Worm (Caenorhabditis elegans) whole organism, midembryonic: Measurements from ENCODE around the gene Y71H2B.11.

Experiments used
- T22C8.4 ChIP-seq: fragments of 200-800 bp; sonication (Bioruptor generic); IDR thresholded peaks from 2 replicates; pipeline ENCODE4 v1.3.6; 2022; ENCODE audit warnings: missing genetic modification characterization, missing compliant biosample characterization
- cog-1 ChIP-seq: sonication (generic microtip); optimal IDR thresholded peaks from 2 replicates; lab custom pipeline; 2016; ENCODE audit warnings: missing genetic modification characterization, missing compliant biosample characterization
- flt-1 ChIP-seq: fragments of 200-800 bp; sonication (Bioruptor generic); IDR thresholded peaks from 2 replicates; pipeline ENCODE4 v1.3.6; 2022; ENCODE audit warnings: missing genetic modification characterization, missing compliant biosample characterization
- klf-2 ChIP-seq: fragments of 200-800 bp; sonication (Bioruptor generic); conservative IDR thresholded peaks from 2 replicates; pipeline ENCODE4 v1.3.6; 2022; ENCODE audit warnings: missing genetic modification reagents, missing genetic modification characterization, missing compliant biosample characterization
- med-1 ChIP-seq: sonication (generic microtip); optimal IDR thresholded peaks from 2 replicates; lab custom pipeline; 2017; ENCODE audit warnings: missing genetic modification characterization, mild to moderate bottlenecking, missing compliant biosample characterization, antibody characterized with exemption, missing genetic modification reagents; ENCODE audit not compliant: insufficient read depth
- ref-1 ChIP-seq: fragments of 200-800 bp; sonication (Bioruptor generic); conservative IDR thresholded peaks from 2 replicates; pipeline ENCODE4 v1.3.6; 2022; ENCODE audit warnings: missing genetic modification reagents, missing genetic modification characterization, missing compliant biosample characterization
- tab-1 ChIP-seq: fragments of 200-800 bp; sonication (Bioruptor generic); IDR thresholded peaks from 2 replicates; pipeline ENCODE4 v1.3.6; 2022; ENCODE audit warnings: missing genetic modification characterization, missing compliant biosample characterization
- ztf-23 ChIP-seq: fragments of 200-800 bp; sonication (Bioruptor generic); IDR thresholded peaks from 2 replicates; pipeline ENCODE4 v1.3.6; 2022; ENCODE audit warnings: missing genetic modification reagents, missing genetic modification characterization, missing compliant biosample characterization
- ztf-29 ChIP-seq: fragments of 200-800 bp; sonication (Bioruptor generic); IDR thresholded peaks from 2 replicates; pipeline ENCODE4 v1.3.6; 2022; ENCODE audit warnings: missing genetic modification reagents, missing genetic modification characterization, missing compliant biosample characterization

Gene Y71H2B.11

ce11 chrIII:2616212-2616611 lies 12.4 kb downstream of the Y71H2B.11 start:
- TF ChIP-seq klf-2 (GFP tag; lab: Robert Waterston, UW) (no peak), cog-1 (tag; lab: Kevin White, UChicago) (no peak), ref-1 (GFP tag; lab: Robert Waterston, UW) (no peak), flt-1 (GFP tag; lab: Robert Waterston, UW) (no peak), ztf-23 (GFP tag; lab: Robert Waterston, UW) (no peak), med-1 (no peak), T22C8.4 (GFP tag; lab: Robert Waterston, UW) (no peak), ztf-29 (GFP tag; lab: Robert Waterston, UW) (no peak), tab-1 (GFP tag; lab: Robert Waterston, UW) (no peak)

- TF ChIP-seq ztf-29 (GFP tag; lab: Robert Waterston, UW) (no peak), flt-1 (GFP tag; lab: Robert Waterston, UW) (no peak), med-1 (no peak), ref-1 (GFP tag; lab: Robert Waterston, UW) (no peak), klf-2 (GFP tag; lab: Robert Waterston, UW) (no peak), tab-1 (GFP tag; lab: Robert Waterston, UW) (no peak), cog-1 (tag; lab: Kevin White, UChicago) (no peak), ztf-23 (GFP tag; lab: Robert Waterston, UW) (no peak), T22C8.4 (GFP tag; lab: Robert Waterston, UW) (no peak)
Observed at ce11 chrIII:2618663-2619062, 14.9 kb downstream of the Y71H2B.11 start, which contains the start of gene Y71H2B.4. Gene Y71H2B.4, plus strand, starts transcription at chrIII:2618963.

- TF ChIP-seq tab-1 (GFP tag; lab: Robert Waterston, UW) (no peak), cog-1 (tag; lab: Kevin White, UChicago) (no peak), ref-1 (GFP tag; lab: Robert Waterston, UW) (no peak), T22C8.4 (GFP tag; lab: Robert Waterston, UW) (no peak)
Observed at ce11 chrIII:2619559-2619958, 15.8 kb downstream of the Y71H2B.11 start, which contains the start of gene ppfr-4. Gene ppfr-4, plus strand, starts transcription at chrIII:2619936.

ce11 chrIII:2622870-2623269 lies 19.1 kb downstream of the Y71H2B.11 start, which contains the start of gene Y71H2B.2:
Gene Y71H2B.2, plus strand, starts transcription at chrIII:2623170.
- TF ChIP-seq ref-1 (GFP tag; lab: Robert Waterston, UW) (no peak), cog-1 (tag; lab: Kevin White, UChicago) (no peak), flt-1 (GFP tag; lab: Robert Waterston, UW) (no peak), T22C8.4 (GFP tag; lab: Robert Waterston, UW) (no peak), ztf-23 (GFP tag; lab: Robert Waterston, UW) (no peak), ztf-29 (GFP tag; lab: Robert Waterston, UW) (no peak), med-1 (no peak), tab-1 (GFP tag; lab: Robert Waterston, UW) (no peak), klf-2 (GFP tag; lab: Robert Waterston, UW) (no peak)

ce11 chrIII:2628690-2629089 lies 24.9 kb downstream of the Y71H2B.11 start, which contains the start of gene acbp-8:
Gene acbp-8, plus strand, starts transcription at chrIII:2629013.
- TF ChIP-seq med-1: no peak
- TF ChIP-seq flt-1 (GFP tag; lab: Robert Waterston, UW): no peak
- no peak for TF ChIP-seq tab-1 (GFP tag; lab: Robert Waterston, UW)
- no peak for TF ChIP-seq cog-1 (tag; lab: Kevin White, UChicago)
- no peak for TF ChIP-seq ztf-23 (GFP tag; lab: Robert Waterston, UW)
- no peak for TF ChIP-seq ref-1 (GFP tag; lab: Robert Waterston, UW)
- no peak for TF ChIP-seq ztf-29 (GFP tag; lab: Robert Waterston, UW)
- TF ChIP-seq klf-2 (GFP tag; lab: Robert Waterston, UW): no peak
- TF ChIP-seq T22C8.4 (GFP tag; lab: Robert Waterston, UW): no peak

ce11 chrIII:2632819-2633398 lies 29.1 kb downstream of the Y71H2B.11 start:
- no peak for TF ChIP-seq ztf-29 (GFP tag; lab: Robert Waterston, UW)
- TF ChIP-seq med-1: no peak
- no peak for TF ChIP-seq T22C8.4 (GFP tag; lab: Robert Waterston, UW)

ce11 chrIII:2634577-2634976 lies 30.8 kb downstream of the Y71H2B.11 start:
- TF ChIP-seq cog-1 (tag; lab: Kevin White, UChicago) (no peak), T22C8.4 (GFP tag; lab: Robert Waterston, UW) (no peak), med-1 (no peak), ztf-23 (GFP tag; lab: Robert Waterston, UW) (no peak), tab-1 (GFP tag; lab: Robert Waterston, UW) (no peak), flt-1 (GFP tag; lab: Robert Waterston, UW) (no peak), klf-2 (GFP tag; lab: Robert Waterston, UW) (no peak), ref-1 (GFP tag; lab: Robert Waterston, UW) (no peak), ztf-29 (GFP tag; lab: Robert Waterston, UW) (no peak)

ce11 chrIII:2636137-2636536 lies 32.4 kb downstream of the Y71H2B.11 start, which contains the start of gene zmp-2:
Gene zmp-2, plus strand, starts transcription at chrIII:2636383.
- TF ChIP-seq klf-2 (GFP tag; lab: Robert Waterston, UW) (0 out of 2 replicates have a peak, but pooled peaks have one; percentile 27), med-1 (no peak)

- TF ChIP-seq ztf-29 (GFP tag; lab: Robert Waterston, UW) (no peak), T22C8.4 (GFP tag; lab: Robert Waterston, UW) (no peak), tab-1 (GFP tag; lab: Robert Waterston, UW) (no peak), ztf-23 (GFP tag; lab: Robert Waterston, UW) (no peak), cog-1 (tag; lab: Kevin White, UChicago) (no peak), klf-2 (GFP tag; lab: Robert Waterston, UW) (no peak)
Observed at ce11 chrIII:2641659-2642058, 37.9 kb downstream of the Y71H2B.11 start.
